Worm (Caenorhabditis elegans): ENCODE results near the gene ZC477.4.

ce11 chrIV:7083976-7084375, 14.6 kb downstream of the ZC477.4 start:
- TF ChIP-seq mdl-1 (tag; optimal IDR thresholded peaks at IDR 0.05), result no peak
- no peak for TF ChIP-seq lin-39 (tag; optimal IDR thresholded peaks at IDR 0.05)
- TF ChIP-seq snpc-4 (tag; optimal IDR thresholded peaks at IDR 0.05), result no peak
- no peak for TF ChIP-seq ztf-11 (tag; optimal IDR thresholded peaks at IDR 0.05)
- TF ChIP-seq dmd-8 (GFP tag; IDR thresholded peaks at IDR 0.05), result no peak

Data from whole organism, L4 larva.